Worm (Caenorhabditis elegans) whole organism, L4 larva: ENCODE data around the gene srh-177.

Source experiments
- aha-1 ChIP-seq: fragments of 150-350 bp; peaks from one replicate; lab custom pipeline; 2014; ENCODE audit warnings: missing biosample characterization, missing genetic modification characterization
- dmd-8 ChIP-seq: fragments of 200-800 bp; sonication (Bioruptor generic); IDR thresholded peaks from 2 replicates; pipeline ENCODE4 v1.3.6; 2022; ENCODE audit warnings: missing genetic modification characterization, missing compliant biosample characterization
- hif-1 ChIP-seq, 2 experiments: sonication (generic microtip); optimal IDR thresholded peaks; 2 replicates each; lab custom pipeline; 2016 to 2017; ENCODE audit warnings: missing compliant biosample characterization in 2 of 2, missing genetic modification characterization in 2 of 2, missing genetic modification reagents in 2 of 2, missing genotype in 2 of 2, mild to moderate bottlenecking in 1 of 2
- lin-13 ChIP-seq: fragments of 150-350 bp; optimal IDR thresholded peaks from 2 replicates; lab custom pipeline; 2014; ENCODE audit warnings: missing biosample characterization, missing genetic modification reagents, missing genetic modification characterization
- mep-1 ChIP-seq: fragments of 150-350 bp; sonication (generic microtip); optimal IDR thresholded peaks from 3 replicates; lab custom pipeline; 2014; ENCODE audit warnings: missing biosample characterization, missing genetic modification characterization
- rbr-2 ChIP-seq: sonication (generic microtip); optimal IDR thresholded peaks from 2 replicates; lab custom pipeline; 2016; ENCODE audit warnings: missing genotype, missing genetic modification characterization, missing compliant biosample characterization
- snpc-4 ChIP-seq: fragments of 150-350 bp; optimal IDR thresholded peaks from 2 replicates; lab custom pipeline; 2014; ENCODE audit warnings: missing biosample characterization, missing genetic modification characterization
- unc-39 ChIP-seq: sonication (generic microtip); optimal IDR thresholded peaks from 2 replicates; lab custom pipeline; 2017; ENCODE audit warnings: missing biosample characterization, missing genetic modification characterization

ce11 chrV:20409016-20409415 is 40.0 kb upstream of the srh-177 start:
- TF ChIP-seq snpc-4 (tag; lab: Kevin White, UChicago) (no peak), hif-1 (tag; optimal IDR thresholded peaks at IDR 0.05; lab: Kevin White, UChicago) (no peak), dmd-8 (no peak), rbr-2 (tag; lab: Kevin White, UChicago) (no peak), unc-39 (tag; lab: Kevin White, UChicago) (no peak), lin-13 (GFP tag; lab: Kevin White, UChicago) (no peak), mep-1 (tag; lab: Kevin White, UChicago) (no peak), aha-1 (no peak)
